Fruit fly (Drosophila melanogaster): ENCODE measurements around the gene sstn.
A peak's percentile ranks its signal among the peaks of the same experiment; 100 is the strongest.

Gene sstn

dm6 chr3L:15048091-15048490 is 46.4 kb downstream of the sstn start (continued):
- TF ChIP-seq CTCF (GFP tag; optimal IDR thresholded peaks at IDR 0.05): peak; percentile 94
- no peak for TF ChIP-seq CG3726 (GFP tag; IDR thresholded peaks at IDR 0.05)
- TF ChIP-seq stwl (tag; optimal IDR thresholded peaks at IDR 0.05): peak; percentile 57
- TF ChIP-seq CG6813 (GFP tag; optimal IDR thresholded peaks at IDR 0.05): no peak
- TF ChIP-seq pita (GFP tag; optimal IDR thresholded peaks at IDR 0.05): peak; percentile 32
- TF ChIP-seq Dip2 (GFP tag; IDR thresholded peaks at IDR 0.05): no peak
- TF ChIP-seq CG17359 (tag; optimal IDR thresholded peaks at IDR 0.05): no peak
- peak; percentile 1 for TF ChIP-seq NfI (GFP tag; optimal IDR thresholded peaks at IDR 0.05)
- TF ChIP-seq vvl (GFP tag; IDR thresholded peaks at IDR 0.05): no peak
- TF ChIP-seq CG1024 (GFP tag; IDR thresholded peaks at IDR 0.05): peak; percentile 2; the same call in 1 of the 2 replicates
- TF ChIP-seq Lhr (GFP tag; optimal IDR thresholded peaks at IDR 0.05): no peak
- TF ChIP-seq btn (GFP tag; optimal IDR thresholded peaks at IDR 0.05): no peak
- peak; percentile 15 for TF ChIP-seq CG1603 (tag; optimal IDR thresholded peaks at IDR 0.05)
- no peak for TF ChIP-seq CG2875 (GFP tag; optimal IDR thresholded peaks at IDR 0.05)
- TF ChIP-seq croc (GFP tag; conservative IDR thresholded peaks at IDR 0.05): no peak
- TF ChIP-seq Lpt (GFP tag; optimal IDR thresholded peaks at IDR 0.05): no peak
- TF ChIP-seq Bgb (GFP tag; IDR thresholded peaks at IDR 0.05; ENCODE audit: partially characterized antibody): peak; percentile 76
- no peak for TF ChIP-seq cad (GFP tag; optimal IDR thresholded peaks at IDR 0.05)
- TF ChIP-seq sima (GFP tag; optimal IDR thresholded peaks at IDR 0.05): no peak
- no peak for TF ChIP-seq CG9876 (GFP tag; optimal IDR thresholded peaks at IDR 0.05)
- TF ChIP-seq Oli (tag; optimal IDR thresholded peaks at IDR 0.05): no peak
- TF ChIP-seq Hsf (GFP tag; optimal IDR thresholded peaks at IDR 0.05): peak; percentile 28
- TF ChIP-seq fru (optimal IDR thresholded peaks at IDR 0.05): no peak
- peak; percentile 65; the same call in 2 of the 3 replicates for TF ChIP-seq CG2199 (GFP tag; IDR thresholded peaks at IDR 0.05)
- TF ChIP-seq Fer2 (tag; optimal IDR thresholded peaks at IDR 0.05): no peak
- TF ChIP-seq CrebB (tag; optimal IDR thresholded peaks at IDR 0.05): no peak
- no peak for TF ChIP-seq CG7786 (GFP tag; optimal IDR thresholded peaks at IDR 0.05)
- TF ChIP-seq CG12299 (tag; optimal IDR thresholded peaks at IDR 0.05): no peak
- no peak for TF ChIP-seq Fer3 (tag; optimal IDR thresholded peaks at IDR 0.05)
- no peak for TF ChIP-seq aop (GFP tag; IDR thresholded peaks at IDR 0.05)
- no peak for TF ChIP-seq CG15696 (tag; optimal IDR thresholded peaks at IDR 0.05)
- no peak for TF ChIP-seq CG18599 (GFP tag; optimal IDR thresholded peaks at IDR 0.05)
- TF ChIP-seq bab2 (GFP tag; optimal IDR thresholded peaks at IDR 0.05): no peak
- no peak for TF ChIP-seq onecut (GFP tag; IDR thresholded peaks at IDR 0.05)
- TF ChIP-seq nerfin-2 (GFP tag; IDR thresholded peaks at IDR 0.05; ENCODE audit: partially characterized antibody): no peak
- TF ChIP-seq Myb (GFP tag; optimal IDR thresholded peaks at IDR 0.05): peak; percentile 39
- peak; percentile 21 for TF ChIP-seq dmrt11E (tag; optimal IDR thresholded peaks at IDR 0.05)
- no peak for TF ChIP-seq trh (GFP tag; optimal IDR thresholded peaks at IDR 0.05)
- TF ChIP-seq CG32767 (GFP tag; IDR thresholded peaks at IDR 0.05): no peak
- no peak for TF ChIP-seq Xbp1 (GFP tag; optimal IDR thresholded peaks at IDR 0.05)
- TF ChIP-seq CG15269 (tag; optimal IDR thresholded peaks at IDR 0.05): no peak
- no peak for TF ChIP-seq Nf-YC (tag; optimal IDR thresholded peaks at IDR 0.05)
- no peak for TF ChIP-seq CG3281 (GFP tag; optimal IDR thresholded peaks at IDR 0.05)
- TF ChIP-seq CG10979 (tag; optimal IDR thresholded peaks at IDR 0.05): no peak
- TF ChIP-seq CG4617 (GFP tag; optimal IDR thresholded peaks at IDR 0.05; ENCODE audit: borderline replicate concordance): no peak
- TF ChIP-seq twi (tag; optimal IDR thresholded peaks at IDR 0.05): no peak
- no peak for TF ChIP-seq gsb-n (tag; optimal IDR thresholded peaks at IDR 0.05)
- TF ChIP-seq Dp (GFP tag; optimal IDR thresholded peaks at IDR 0.05): peak; percentile 11
- TF ChIP-seq slou (GFP tag; optimal IDR thresholded peaks at IDR 0.05): no peak
- peak; percentile 84 for TF ChIP-seq sens (GFP tag)
- no peak for TF ChIP-seq ATbp (GFP tag; optimal IDR thresholded peaks at IDR 0.05)
- TF ChIP-seq gce (GFP tag; IDR thresholded peaks at IDR 0.05): no peak
